Worm (Caenorhabditis elegans) whole organism, L1 larva: ENCODE results near the gene C24H11.5.

Experiments
- C04F5.9 ChIP-seq: sonication (generic microtip); optimal IDR thresholded peaks from 2 replicates; lab custom pipeline; 2016; ENCODE audit warnings: missing genetic modification characterization, missing compliant biosample characterization
- aha-1 ChIP-seq: fragments of 150-350 bp; optimal IDR thresholded peaks from 2 replicates; lab custom pipeline; 2014; ENCODE audit warnings: missing biosample characterization, missing genetic modification characterization
- aly-2 ChIP-seq: fragments of 150-350 bp; optimal IDR thresholded peaks from 2 replicates; lab custom pipeline; 2014; ENCODE audit warnings: missing biosample characterization, missing genetic modification characterization
- blmp-1 ChIP-seq: fragments of 150-350 bp; optimal IDR thresholded peaks from 2 replicates; lab custom pipeline; 2014; ENCODE audit warnings: missing biosample characterization, missing genetic modification characterization
- ceh-63 ChIP-seq: fragments of 200-800 bp; sonication (Bioruptor generic); optimal IDR thresholded peaks from 2 replicates; lab custom pipeline; 2018; ENCODE audit warnings: mild to moderate bottlenecking, missing genetic modification characterization, missing compliant biosample characterization
- ceh-8 ChIP-seq: fragments of 200-800 bp; sonication (Bioruptor generic); optimal IDR thresholded peaks from 2 replicates; lab custom pipeline; 2018; ENCODE audit warnings: mild to moderate bottlenecking, missing genetic modification characterization, moderate library complexity, missing compliant biosample characterization
- ceh-82 ChIP-seq, 3 experiments: fragments of 150-350 bp in 1 of 3; sonication (generic microtip) in 2 of 3; optimal IDR thresholded peaks; 2 replicates each; lab custom pipeline; 2014 to 2017; ENCODE audit warnings: missing biosample characterization in 3 of 3, missing genetic modification characterization in 3 of 3
- ceh-88 ChIP-seq: fragments of 200-800 bp; sonication (Bioruptor generic); IDR thresholded peaks from 2 replicates; pipeline ENCODE4 v1.3.6; 2022; ENCODE audit warnings: missing genetic modification characterization, missing compliant biosample characterization
- ces-1 ChIP-seq: fragments of 150-350 bp; optimal IDR thresholded peaks from 2 replicates; lab custom pipeline; 2014; ENCODE audit warnings: missing biosample characterization, missing genetic modification reagents, missing genetic modification characterization
- dpl-1 ChIP-seq, 3 experiments: fragments of 150-350 bp in 2 of 3; sonication (generic microtip) in 1 of 3; optimal IDR thresholded peaks; 2 replicates each; lab custom pipeline; 2014 to 2017; ENCODE audit warnings: missing biosample characterization in 3 of 3, missing genetic modification characterization in 3 of 3, missing genetic modification reagents in 3 of 3
- dsc-1 ChIP-seq: sonication (generic microtip); optimal IDR thresholded peaks from 2 replicates; lab custom pipeline; 2016; ENCODE audit warnings: mild to moderate bottlenecking, missing genetic modification characterization, missing compliant biosample characterization
- efl-3 ChIP-seq: fragments of 200-800 bp; sonication (Bioruptor generic); optimal IDR thresholded peaks from 2 replicates; lab custom pipeline; 2018; ENCODE audit warnings: mild to moderate bottlenecking, missing genetic modification characterization, missing compliant biosample characterization
- egl-13 ChIP-seq: sonication (generic microtip); optimal IDR thresholded peaks from 2 replicates; lab custom pipeline; 2016; ENCODE audit warnings: missing genotype, missing genetic modification reagents, missing genetic modification characterization, missing compliant biosample characterization
- egl-27 ChIP-seq, 2 experiments: fragments of 150-350 bp in 1 of 2; sonication (generic microtip); optimal IDR thresholded peaks; 3 replicates each; lab custom pipeline; 2017 to 2018; ENCODE audit warnings: missing biosample characterization in 2 of 2, missing genetic modification characterization in 2 of 2, missing genetic modification reagents in 2 of 2
- elt-2 ChIP-seq: sonication (generic microtip); optimal IDR thresholded peaks from 2 replicates; lab custom pipeline; 2016; ENCODE audit warnings: missing genetic modification characterization, mild to moderate bottlenecking, inconsistent platforms, missing compliant biosample characterization, missing genetic modification reagents
- ets-5 ChIP-seq: fragments of 200-800 bp; sonication (Bioruptor generic); IDR thresholded peaks from 2 replicates; pipeline ENCODE4 v1.3.6; 2022; ENCODE audit warnings: missing genetic modification characterization, missing compliant biosample characterization
- fkh-8 ChIP-seq: sonication (generic microtip); optimal IDR thresholded peaks from 2 replicates; lab custom pipeline; 2016; ENCODE audit warnings: mild to moderate bottlenecking, missing genetic modification characterization, missing compliant biosample characterization
- grh-1 ChIP-seq: fragments of 200-800 bp; sonication (Bioruptor generic); IDR thresholded peaks from 2 replicates; pipeline ENCODE4 v1.3.6; 2022; ENCODE audit warnings: missing genetic modification reagents, missing genetic modification characterization, missing compliant biosample characterization
- irx-1 ChIP-seq: sonication (generic microtip); optimal IDR thresholded peaks from 2 replicates; lab custom pipeline; 2016; ENCODE audit warnings: missing genetic modification characterization, missing compliant biosample characterization
- isw-1 ChIP-seq: fragments of 200-800 bp; sonication (Bioruptor generic); IDR thresholded peaks from 2 replicates; pipeline ENCODE4 v1.3.6; 2022; ENCODE audit warnings: missing genetic modification characterization, missing compliant biosample characterization
- jun-1 ChIP-seq: fragments of 150-350 bp; optimal IDR thresholded peaks from 2 replicates; lab custom pipeline; 2014; ENCODE audit warnings: missing biosample characterization, missing genetic modification reagents, missing genetic modification characterization
- lin-14 ChIP-seq: fragments of 200-800 bp; sonication (Bioruptor generic); optimal IDR thresholded peaks from 2 replicates; lab custom pipeline; 2018; ENCODE audit warnings: mild to moderate bottlenecking, missing genetic modification characterization, moderate library complexity, missing compliant biosample characterization
- lin-15B ChIP-seq: fragments of 150-350 bp; sonication (generic microtip); optimal IDR thresholded peaks from 3 replicates; lab custom pipeline; 2014; ENCODE audit warnings: missing biosample characterization, missing genetic modification characterization
- lin-35 ChIP-seq, 2 experiments: fragments of 150-350 bp; optimal IDR thresholded peaks; 2 replicates each; lab custom pipeline; 2014; ENCODE audit warnings: missing biosample characterization in 2 of 2, missing genetic modification characterization in 2 of 2, missing genetic modification reagents in 2 of 2
- lin-39 ChIP-seq: fragments of 150-350 bp; optimal IDR thresholded peaks from 2 replicates; lab custom pipeline; 2014; ENCODE audit warnings: missing biosample characterization, missing genetic modification reagents, missing genetic modification characterization
- nhr-11 ChIP-seq: fragments of 150-350 bp; optimal IDR thresholded peaks from 2 replicates; lab custom pipeline; 2014; ENCODE audit warnings: missing biosample characterization, missing genetic modification characterization
- nhr-12 ChIP-seq: sonication (generic microtip); optimal IDR thresholded peaks from 2 replicates; lab custom pipeline; 2017; ENCODE audit warnings: missing biosample characterization, missing genetic modification characterization
- nhr-19 ChIP-seq: fragments of 200-800 bp; sonication (Bioruptor generic); conservative IDR thresholded peaks from 2 replicates; pipeline ENCODE4 v1.3.6; 2022; ENCODE audit warnings: missing genetic modification characterization, missing compliant biosample characterization
- nhr-47 ChIP-seq: sonication (generic microtip); optimal IDR thresholded peaks from 2 replicates; lab custom pipeline; 2016; ENCODE audit warnings: mild to moderate bottlenecking, missing genetic modification characterization, moderate library complexity, missing compliant biosample characterization
- nhr-85 ChIP-seq: sonication (generic microtip); peaks from one replicate; lab custom pipeline; 2016; ENCODE audit warnings: missing genetic modification characterization, inconsistent platforms, missing compliant biosample characterization
- nhr-90 ChIP-seq: sonication (generic microtip); optimal IDR thresholded peaks from 2 replicates; lab custom pipeline; 2016; ENCODE audit warnings: mild to moderate bottlenecking, missing genetic modification characterization, missing compliant biosample characterization; ENCODE audit not compliant: poor library complexity
- pax-3 ChIP-seq: fragments of 200-800 bp; sonication (Bioruptor generic); optimal IDR thresholded peaks from 2 replicates; lab custom pipeline; 2018; ENCODE audit warnings: mild to moderate bottlenecking, missing genetic modification characterization, moderate library complexity, missing compliant biosample characterization
- pqm-1 ChIP-seq: sonication (generic microtip); optimal IDR thresholded peaks from 3 replicates; lab custom pipeline; 2017; ENCODE audit warnings: missing biosample characterization, missing genetic modification characterization
- rnt-1 ChIP-seq: sonication (generic microtip); optimal IDR thresholded peaks from 2 replicates; lab custom pipeline; 2016; ENCODE audit warnings: mild to moderate bottlenecking, missing genetic modification characterization, moderate library complexity, missing compliant biosample characterization
- skn-1 ChIP-seq: fragments of 150-350 bp; optimal IDR thresholded peaks from 2 replicates; lab custom pipeline; 2014; ENCODE audit warnings: missing biosample characterization, missing genetic modification characterization
- snpc-4 ChIP-seq: fragments of 150-350 bp; optimal IDR thresholded peaks from 2 replicates; lab custom pipeline; 2014; ENCODE audit warnings: missing biosample characterization, missing genetic modification characterization
- snu-23 ChIP-seq: sonication (generic microtip); optimal IDR thresholded peaks from 2 replicates; lab custom pipeline; 2016; ENCODE audit warnings: missing genetic modification characterization, missing compliant biosample characterization
- sox-4 ChIP-seq: sonication (generic microtip); optimal IDR thresholded peaks from 2 replicates; lab custom pipeline; 2016; ENCODE audit warnings: missing genetic modification characterization, missing compliant biosample characterization
- sptf-1 ChIP-seq: fragments of 150-350 bp; optimal IDR thresholded peaks from 2 replicates; lab custom pipeline; 2014; ENCODE audit warnings: missing biosample characterization, missing genetic modification characterization
- swsn-7 ChIP-seq: sonication (generic microtip); optimal IDR thresholded peaks from 2 replicates; lab custom pipeline; 2016; ENCODE audit warnings: missing genetic modification characterization, missing compliant biosample characterization
- tbx-2 ChIP-seq: sonication (generic microtip); optimal IDR thresholded peaks from 2 replicates; lab custom pipeline; 2016; ENCODE audit warnings: missing genetic modification characterization, missing compliant biosample characterization
- tlp-1 ChIP-seq: fragments of 150-350 bp; optimal IDR thresholded peaks from 2 replicates; lab custom pipeline; 2014; ENCODE audit warnings: missing biosample characterization, missing genetic modification characterization
- unc-130 ChIP-seq: fragments of 150-350 bp; optimal IDR thresholded peaks from 2 replicates; lab custom pipeline; 2017; ENCODE audit warnings: missing biosample characterization, missing genetic modification characterization, inconsistent platforms
- unc-30 ChIP-seq: sonication (generic microtip); optimal IDR thresholded peaks from 2 replicates; lab custom pipeline; 2017; ENCODE audit warnings: missing biosample characterization, missing genetic modification characterization
- unc-86 ChIP-seq: sonication (generic microtip); optimal IDR thresholded peaks from 2 replicates; lab custom pipeline; 2016; ENCODE audit warnings: missing genetic modification characterization, missing compliant biosample characterization
- unc-98 ChIP-seq: fragments of 200-800 bp; sonication (Bioruptor generic); IDR thresholded peaks from 2 replicates; pipeline ENCODE4 v1.3.6; 2022; ENCODE audit warnings: missing genetic modification characterization, missing compliant biosample characterization
- vab-15 ChIP-seq: sonication (generic microtip); optimal IDR thresholded peaks from 2 replicates; lab custom pipeline; 2017; ENCODE audit warnings: missing genotype, mild to moderate bottlenecking, missing genetic modification characterization, missing compliant biosample characterization
- xbp-1 ChIP-seq: sonication (generic microtip); optimal IDR thresholded peaks from 2 replicates; lab custom pipeline; 2016; ENCODE audit warnings: missing genetic modification characterization, missing compliant biosample characterization
- ztf-11 ChIP-seq, 2 experiments: sonication (generic microtip); optimal IDR thresholded peaks; 2 replicates each; lab custom pipeline; 2016 to 2017; ENCODE audit warnings: missing genetic modification characterization in 2 of 2, missing biosample characterization in 1 of 2, missing compliant biosample characterization in 1 of 2

The C24H11.5 gene

DNA sequence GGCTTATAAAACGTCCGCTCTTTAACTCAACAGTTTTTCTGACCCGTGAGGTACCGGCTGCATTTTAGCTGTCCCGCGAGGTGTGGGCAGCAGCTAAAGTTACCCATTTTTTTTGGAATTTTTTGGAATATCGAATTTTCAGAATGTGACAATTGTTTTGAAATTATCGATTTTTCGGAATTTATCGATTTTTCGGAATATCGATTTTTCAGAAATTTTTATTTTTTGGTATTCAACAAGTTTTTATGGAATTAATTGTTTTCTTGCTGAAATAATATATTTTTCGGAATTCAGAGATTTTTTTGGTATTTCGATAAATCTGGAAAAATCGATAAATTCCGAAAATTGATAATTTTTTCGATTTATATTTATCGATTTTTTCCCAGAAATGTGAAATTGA lies 47.1 kb upstream of the C24H11.5 start:
- TF ChIP-seq nhr-85 = no peak
- TF ChIP-seq snpc-4 = no peak

DNA sequence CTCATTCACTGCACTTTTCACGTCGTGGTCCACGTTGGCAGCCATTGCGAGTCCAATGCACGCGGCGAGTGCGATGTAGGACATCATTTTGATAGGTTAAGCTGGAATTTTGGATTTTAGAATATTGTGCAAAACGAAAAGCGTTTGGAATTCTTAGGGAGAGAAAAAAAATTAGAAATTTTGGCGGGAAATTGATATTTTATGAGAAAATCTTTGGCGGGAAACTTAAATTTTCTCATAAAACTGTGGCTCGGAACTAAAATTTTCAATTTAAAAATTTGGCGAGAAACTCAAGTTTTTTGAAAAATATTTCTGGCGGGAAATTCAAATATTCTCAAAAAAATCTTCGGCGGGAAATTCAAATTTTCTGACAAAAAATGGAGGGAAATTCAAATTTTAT lies 42.5 kb upstream of the C24H11.5 start, which contains the start of gene sup-1:
TSS of gene sup-1 (minus strand) at position 101 of the 400 bp plus-strand sequence.
- TF ChIP-seq swsn-7 = no peak
- TF ChIP-seq egl-27 (tag; optimal IDR thresholded peaks at IDR 0.05; lab: Kevin White, UChicago) = no peak
- no peak for TF ChIP-seq irx-1 (tag; lab: Kevin White, UChicago)
- no peak for TF ChIP-seq sox-4 (tag; lab: Kevin White, UChicago)
- no peak for TF ChIP-seq isw-1 (GFP tag; lab: Robert Waterston, UW)
- TF ChIP-seq lin-15B (tag; lab: Kevin White, UChicago) = no peak
- no peak for TF ChIP-seq pqm-1 (tag; lab: Kevin White, UChicago)
- TF ChIP-seq nhr-90 (tag; lab: Kevin White, UChicago) = no peak
- no peak for TF ChIP-seq unc-98
- no peak for TF ChIP-seq xbp-1 (tag; lab: Kevin White, UChicago)
- TF ChIP-seq aha-1 (tag; lab: Kevin White, UChicago) = no peak
- TF ChIP-seq nhr-85 = no peak
- no peak for TF ChIP-seq grh-1 (GFP tag; lab: Robert Waterston, UW)
- no peak for TF ChIP-seq elt-2 (tag; lab: Kevin White, UChicago)
- no peak for TF ChIP-seq unc-30
- no peak for TF ChIP-seq sptf-1
- no peak for TF ChIP-seq ces-1 (GFP tag; lab: Kevin White, UChicago)
- no peak for TF ChIP-seq nhr-11 (tag; lab: Kevin White, UChicago)
- no peak for TF ChIP-seq unc-130 (tag; lab: Kevin White, UChicago)

DNA sequence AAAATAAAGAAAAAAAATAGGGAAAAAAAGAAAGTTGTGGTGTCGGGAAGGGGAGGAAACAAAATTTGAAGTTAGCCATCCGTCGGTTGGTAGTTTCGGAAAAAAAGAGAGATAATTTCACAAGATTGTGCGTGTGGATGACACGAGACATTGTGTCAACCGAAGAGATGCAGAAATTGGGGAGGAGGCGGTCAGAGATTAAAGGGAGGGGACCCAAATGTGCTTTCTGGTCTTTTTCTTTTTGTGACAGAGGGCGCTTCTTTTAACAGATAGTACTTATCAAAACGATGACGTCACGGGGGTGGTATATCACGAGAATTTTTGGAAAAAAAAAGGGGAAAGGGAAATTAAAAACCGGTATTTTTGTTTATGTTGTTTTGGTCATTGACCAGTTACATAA lies 41.6 kb upstream of the C24H11.5 start:
- peak; percentile 85 for TF ChIP-seq nhr-85
- TF ChIP-seq nhr-19 (GFP tag; lab: Robert Waterston, UW) = peak; percentile 51
- no peak for TF ChIP-seq egl-13
- peak; percentile 35 for TF ChIP-seq swsn-7
- peak; percentile 87 for TF ChIP-seq lin-14 (GFP tag; lab: Kevin White, UChicago)
- no peak for TF ChIP-seq efl-3 (GFP tag; lab: Kevin White, UChicago)
- TF ChIP-seq ceh-82 (tag; optimal IDR thresholded peaks at IDR 0.05; lab: Kevin White, UChicago) = peak in 2 of 3 experiments; percentile 13 to 46
- TF ChIP-seq tbx-2 = peak; percentile 50
- peak; percentile 14 for TF ChIP-seq skn-1 (tag; lab: Kevin White, UChicago)
- no peak for TF ChIP-seq lin-39 (tag; lab: Kevin White, UChicago)
- no peak for TF ChIP-seq aha-1 (tag; lab: Kevin White, UChicago)
- TF ChIP-seq nhr-47 (tag; lab: Kevin White, UChicago) = peak; percentile 38
- peak; percentile 84 for TF ChIP-seq blmp-1 (tag; lab: Kevin White, UChicago)
- no peak for TF ChIP-seq pax-3 (tag; lab: Kevin White, UChicago)
- no peak for TF ChIP-seq irx-1 (tag; lab: Kevin White, UChicago)
- no peak for TF ChIP-seq jun-1
- TF ChIP-seq ceh-8 (GFP tag; lab: Kevin White, UChicago) = no peak
- no peak for TF ChIP-seq ces-1 (GFP tag; lab: Kevin White, UChicago)
- no peak for TF ChIP-seq unc-98
- TF ChIP-seq grh-1 (GFP tag; lab: Robert Waterston, UW) = peak; percentile 76
- TF ChIP-seq ets-5 (GFP tag; lab: Robert Waterston, UW) = no peak
- peak; percentile 27 to 29 for TF ChIP-seq lin-35 (GFP tag; optimal IDR thresholded peaks at IDR 0.05; lab: Kevin White, UChicago)
- TF ChIP-seq ceh-63 (GFP tag; lab: Kevin White, UChicago) = no peak
- TF ChIP-seq vab-15 (tag; lab: Kevin White, UChicago) = no peak
- no peak for TF ChIP-seq nhr-11 (tag; lab: Kevin White, UChicago)
- no peak for TF ChIP-seq unc-86 (tag; lab: Kevin White, UChicago)
- peak; percentile 70 for TF ChIP-seq snu-23 (GFP tag; lab: Kevin White, UChicago)
- peak; percentile 76 for TF ChIP-seq rnt-1 (tag; lab: Kevin White, UChicago)
- peak; percentile 44 for TF ChIP-seq dsc-1
- TF ChIP-seq fkh-8 (tag; lab: Kevin White, UChicago) = no peak
- no peak for TF ChIP-seq nhr-12 (tag; lab: Kevin White, UChicago)
- peak; percentile 29 to 44 (median 29) for TF ChIP-seq dpl-1 (GFP tag; optimal IDR thresholded peaks at IDR 0.05; lab: Kevin White, UChicago)
- TF ChIP-seq isw-1 (GFP tag; lab: Robert Waterston, UW) = peak; percentile 20; the same call in 1 of the 2 replicates
- no peak for TF ChIP-seq ceh-88 (GFP tag; lab: Robert Waterston, UW)
- TF ChIP-seq ztf-11 (tag; optimal IDR thresholded peaks at IDR 0.05; lab: Kevin White, UChicago) = no peak
- TF ChIP-seq aly-2 (tag; lab: Kevin White, UChicago) = no peak
- no peak for TF ChIP-seq tlp-1
- TF ChIP-seq C04F5.9 (tag; lab: Kevin White, UChicago) = no peak
- no peak for TF ChIP-seq unc-30
